Worm (Caenorhabditis elegans): Measurements from ENCODE around the gene nhr-41.

- TF ChIP-seq zfp-3 (GFP tag; conservative IDR thresholded peaks at IDR 0.05) (no peak), nhr-237 (tag; optimal IDR thresholded peaks at IDR 0.05) (no peak), zip-11 (GFP tag; IDR thresholded peaks at IDR 0.05) (no peak), ZK337.2 (GFP tag; IDR thresholded peaks at IDR 0.05) (no peak), madf-9 (GFP tag; conservative IDR thresholded peaks at IDR 0.05) (no peak), nhr-76 (tag; optimal IDR thresholded peaks at IDR 0.05) (no peak), nhr-28 (tag; optimal IDR thresholded peaks at IDR 0.05) (no peak), nhr-102 (tag; optimal IDR thresholded peaks at IDR 0.05) (no peak), dmd-8 (GFP tag; IDR thresholded peaks at IDR 0.05) (no peak), dmd-6 (GFP tag; IDR thresholded peaks at IDR 0.05) (no peak), snpc-4 (tag; optimal IDR thresholded peaks at IDR 0.05) (no peak), fos-1 (tag; optimal IDR thresholded peaks at IDR 0.05) (no peak)
Measured at ce11 chrIV:1420603-1421002, 34.6 kb downstream of the nhr-41 start, which contains the start of gene jtr-1.

Measured in whole organism, L4 larva.